Worm (Caenorhabditis elegans) whole organism, early embryonic: ENCODE measurements around the gene cal-7.

Experiments
- F13C5.2 ChIP-seq: sonication (generic microtip); optimal IDR thresholded peaks from 2 replicates; lab custom pipeline; 2017; ENCODE audit warnings: mild to moderate bottlenecking, missing genetic modification characterization, inconsistent platforms, missing compliant biosample characterization
- ama-1 ChIP-seq: fragments of 150-350 bp; optimal IDR thresholded peaks from 2 replicates; lab custom pipeline; 2014
- ets-7 ChIP-seq: sonication (generic microtip); optimal IDR thresholded peaks from 2 replicates; lab custom pipeline; 2016; ENCODE audit warnings: missing genotype, missing genetic modification characterization, missing compliant biosample characterization
- hmg-4 ChIP-seq: fragments of 200-800 bp; sonication (Bioruptor generic); optimal IDR thresholded peaks from 2 replicates; lab custom pipeline; 2018; ENCODE audit warnings: mild to moderate bottlenecking, missing genetic modification characterization, missing compliant biosample characterization

DNA sequence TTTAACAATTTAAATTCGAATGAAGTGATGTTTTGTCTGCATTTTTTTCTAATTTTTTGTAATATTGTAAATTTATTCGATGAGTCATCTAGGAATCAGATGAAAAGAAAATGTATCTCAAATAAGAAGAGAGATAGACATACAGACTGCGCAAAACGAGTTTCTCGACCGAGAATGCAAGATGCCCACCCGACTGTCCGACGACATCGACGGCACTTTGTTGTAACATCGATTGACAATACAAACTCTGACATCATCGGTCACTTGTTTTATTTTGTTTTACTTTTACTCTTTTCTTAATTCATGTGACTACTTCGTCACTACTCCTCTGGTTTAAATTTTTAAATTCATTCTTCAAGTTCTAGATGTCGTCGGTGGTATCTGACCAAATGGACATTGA lies 7.0 kb downstream of the cal-7 start, which contains the start of gene sta-2:
- TF ChIP-seq ama-1 (lab: Kevin White, UChicago), result no peak
- TF ChIP-seq ets-7 (tag; lab: Kevin White, UChicago), result no peak
- TF ChIP-seq hmg-4 (GFP tag; lab: Kevin White, UChicago), result no peak
- TF ChIP-seq F13C5.2, result no peak
